Worm (Caenorhabditis elegans): Measurements from ENCODE around the gene gei-6.

The gei-6 gene

DNA sequence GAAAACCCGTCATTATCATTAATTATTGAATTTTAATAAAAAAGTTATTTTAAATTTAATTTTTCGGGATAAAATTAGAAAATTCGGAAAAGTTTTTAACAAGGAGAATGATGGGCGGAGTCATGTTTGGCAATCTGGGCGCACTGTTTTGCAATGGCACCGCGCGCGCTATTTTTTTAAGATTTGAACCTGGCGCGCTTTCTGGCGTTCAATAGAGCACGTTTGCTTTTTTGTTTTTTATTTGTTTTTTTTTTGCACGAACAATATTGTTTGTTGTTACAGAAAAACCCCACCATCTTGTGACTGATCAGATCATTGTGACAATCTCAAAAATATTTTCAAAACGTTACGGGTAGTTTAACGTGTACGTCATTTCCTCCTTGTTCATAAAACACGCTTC, 6.5 kb upstream of the gei-6 start, which contains the start of gene hyls-1 (continued):
- no peak for TF ChIP-seq hlh-4 (tag; optimal IDR thresholded peaks at IDR 0.05)
- peak; percentile 86 for TF ChIP-seq irx-1 (tag; optimal IDR thresholded peaks at IDR 0.05)
- TF ChIP-seq lin-14 (GFP tag; optimal IDR thresholded peaks at IDR 0.05): peak; percentile 81
- peak; percentile 78 for TF ChIP-seq unc-130 (tag; optimal IDR thresholded peaks at IDR 0.05)
- peak; percentile 96 to 98 for TF ChIP-seq efl-1 (optimal IDR thresholded peaks at IDR 0.05)
- TF ChIP-seq efl-1 (GFP tag; optimal IDR thresholded peaks at IDR 0.05 in 1 of 2): peak; percentile 96 to 100
- no peak for TF ChIP-seq unc-30 (tag; optimal IDR thresholded peaks at IDR 0.05)
- no peak for TF ChIP-seq zag-1 (tag; optimal IDR thresholded peaks at IDR 0.05)
- peak; percentile 77 for TF ChIP-seq grh-1 (GFP tag; IDR thresholded peaks at IDR 0.05)
- no peak for TF ChIP-seq egl-27 (tag; optimal IDR thresholded peaks at IDR 0.05)
- peak; percentile 85 for TF ChIP-seq swsn-7 (tag; optimal IDR thresholded peaks at IDR 0.05)
- peak; percentile 48 for TF ChIP-seq C04F5.9 (tag; optimal IDR thresholded peaks at IDR 0.05)
- TF ChIP-seq sptf-1 (tag; optimal IDR thresholded peaks at IDR 0.05): no peak
- TF ChIP-seq blmp-1 (tag; optimal IDR thresholded peaks at IDR 0.05): peak; percentile 73
- peak; percentile 91 for TF ChIP-seq nhr-20 (tag; optimal IDR thresholded peaks at IDR 0.05)
- peak; percentile 82 for TF ChIP-seq dsc-1 (tag; optimal IDR thresholded peaks at IDR 0.05)
- peak; percentile 35 for TF ChIP-seq sup-37 (GFP tag; optimal IDR thresholded peaks at IDR 0.05)
- peak; percentile 89 for TF ChIP-seq nhr-90 (tag; optimal IDR thresholded peaks at IDR 0.05; ENCODE audit: poor library complexity)
- peak; percentile 75 for TF ChIP-seq hpl-2 (GFP tag; optimal IDR thresholded peaks at IDR 0.05)
- no peak for TF ChIP-seq pax-3 (tag; optimal IDR thresholded peaks at IDR 0.05)
- peak; percentile 80 for TF ChIP-seq mep-1 (tag; optimal IDR thresholded peaks at IDR 0.05)
- TF ChIP-seq jun-1 (tag; optimal IDR thresholded peaks at IDR 0.05): peak; percentile 64
- TF ChIP-seq ets-5 (GFP tag; IDR thresholded peaks at IDR 0.05): no peak
- no peak for TF ChIP-seq C34B4.2 (tag; optimal IDR thresholded peaks at IDR 0.05)
- TF ChIP-seq unc-86 (tag; optimal IDR thresholded peaks at IDR 0.05): peak; percentile 81
- no peak for TF ChIP-seq efl-3 (GFP tag; optimal IDR thresholded peaks at IDR 0.05)
- no peak for TF ChIP-seq ceh-63 (GFP tag; optimal IDR thresholded peaks at IDR 0.05)
- TF ChIP-seq fkh-4 (tag; optimal IDR thresholded peaks at IDR 0.05; ENCODE audit: borderline replicate concordance): peak; percentile 28
- TF ChIP-seq pqm-1 (tag; optimal IDR thresholded peaks at IDR 0.05): no peak
- no peak for TF ChIP-seq alr-1 (tag; optimal IDR thresholded peaks at IDR 0.05; ENCODE audit: borderline replicate concordance)
- TF ChIP-seq lin-13 (GFP tag; optimal IDR thresholded peaks at IDR 0.05): peak; percentile 82
- peak; percentile 15 for TF ChIP-seq elt-2 (tag; optimal IDR thresholded peaks at IDR 0.05)
- peak; percentile 94 for TF ChIP-seq nhr-85 (tag)
- TF ChIP-seq ceh-82 (tag; optimal IDR thresholded peaks at IDR 0.05): peak; percentile 62 to 92 (median 77)
- TF ChIP-seq mef-2 (tag; optimal IDR thresholded peaks at IDR 0.05): no peak
- peak; percentile 94 to 97 for TF ChIP-seq lin-35 (GFP tag; optimal IDR thresholded peaks at IDR 0.05)
- no peak for TF ChIP-seq ama-1 (optimal IDR thresholded peaks at IDR 0.05)
- TF ChIP-seq nhr-47 (tag; optimal IDR thresholded peaks at IDR 0.05): peak; percentile 92
- peak; percentile 74 for TF ChIP-seq lir-3 (tag; optimal IDR thresholded peaks at IDR 0.05; ENCODE audit: poor library complexity)
- TF ChIP-seq nhr-12 (tag; optimal IDR thresholded peaks at IDR 0.05): no peak
- TF ChIP-seq snu-23 (GFP tag; optimal IDR thresholded peaks at IDR 0.05): peak; percentile 92
- peak; percentile 89 for TF ChIP-seq C16A3.4 (tag; optimal IDR thresholded peaks at IDR 0.05)
- peak; percentile 74 for TF ChIP-seq lin-39 (tag; optimal IDR thresholded peaks at IDR 0.05)
- TF ChIP-seq ceh-88 (GFP tag; IDR thresholded peaks at IDR 0.05): peak; percentile 74; the same call in 1 of the 2 replicates
- no peak for TF ChIP-seq tlp-1 (tag; optimal IDR thresholded peaks at IDR 0.05)
- TF ChIP-seq hlh-17 (GFP tag; optimal IDR thresholded peaks at IDR 0.05; ENCODE audit: borderline replicate concordance): no peak
- peak; percentile 88 for TF ChIP-seq lsy-2 (tag; optimal IDR thresholded peaks at IDR 0.05)
- peak; percentile 59 for TF ChIP-seq nhr-77 (tag; optimal IDR thresholded peaks at IDR 0.05)
- peak; percentile 8 for TF ChIP-seq sox-4 (tag; optimal IDR thresholded peaks at IDR 0.05)
- no peak for TF ChIP-seq Y116A8C.19 (tag; optimal IDR thresholded peaks at IDR 0.05; ENCODE audit: borderline replicate concordance)
- TF ChIP-seq skn-1 (tag; optimal IDR thresholded peaks at IDR 0.05): peak; percentile 95
- TF ChIP-seq aha-1 (tag; optimal IDR thresholded peaks at IDR 0.05): no peak
- TF ChIP-seq aly-2 (tag; optimal IDR thresholded peaks at IDR 0.05): peak; percentile 32
